Worm (Caenorhabditis elegans): ENCODE measurements around the gene clec-64.

The clec-64 gene

DNA sequence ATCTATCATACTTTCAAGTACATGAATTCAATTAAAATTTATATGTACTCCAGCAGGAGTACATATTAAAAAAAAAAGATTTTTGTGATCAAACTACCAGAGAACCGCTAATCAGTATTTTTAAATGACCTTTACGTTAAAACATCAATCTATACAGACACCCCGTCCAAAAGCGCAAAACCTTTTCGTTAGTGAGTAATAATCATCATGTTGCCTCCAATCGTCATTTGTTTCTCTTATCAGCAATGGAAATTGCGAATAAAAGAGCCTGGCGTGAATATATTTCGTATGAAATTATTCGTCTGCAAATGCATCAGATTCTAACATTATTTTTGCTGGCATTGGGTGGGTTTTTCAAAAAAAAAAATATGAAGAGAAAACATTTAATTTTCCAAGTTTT is 6.1 kb downstream of the clec-64 start, which contains the start of gene clec-66:
clec-66 (plus strand) TSS at position 225 of the 400 bp plus-strand sequence.
- TF ChIP-seq hlh-15 (tag; optimal IDR thresholded peaks at IDR 0.05) (no peak), ceh-24 (tag; optimal IDR thresholded peaks at IDR 0.05) (no peak), unc-3 (GFP tag; conservative IDR thresholded peaks at IDR 0.05) (no peak), unc-3 (tag; optimal IDR thresholded peaks at IDR 0.05) (no peak), unc-86 (tag; optimal IDR thresholded peaks at IDR 0.05) (no peak), ceh-30 (tag; optimal IDR thresholded peaks at IDR 0.05) (no peak), hlh-8 (tag; optimal IDR thresholded peaks at IDR 0.05) (no peak), unc-55 (GFP tag; optimal IDR thresholded peaks at IDR 0.05) (no peak), gmeb-2 (tag; optimal IDR thresholded peaks at IDR 0.05) (no peak), hlh-6 (tag; optimal IDR thresholded peaks at IDR 0.05) (no peak), tbx-2 (tag; optimal IDR thresholded peaks at IDR 0.05) (no peak), unc-42 (tag; optimal IDR thresholded peaks at IDR 0.05) (no peak)

DNA sequence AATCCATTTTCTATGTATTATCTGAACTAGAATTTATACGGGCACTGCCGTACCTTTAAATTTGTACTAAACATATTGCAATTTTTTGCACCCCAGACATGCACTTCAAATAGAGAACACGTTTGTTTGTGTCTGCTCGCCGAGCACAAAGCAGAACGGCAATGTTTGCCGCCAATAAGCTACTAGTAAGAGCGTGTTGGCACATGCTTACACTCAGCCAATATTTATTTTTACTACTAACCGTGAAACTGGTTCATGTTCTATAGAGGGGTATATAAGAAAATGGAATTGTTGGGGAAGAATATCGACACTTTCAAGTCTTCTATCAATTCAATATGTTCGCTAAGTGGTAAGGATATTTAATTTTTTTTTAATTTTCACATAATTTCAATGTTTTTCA is 9.0 kb downstream of the clec-64 start, which contains the start of gene nspb-11:
nspb-11 (plus strand) TSS at position 301 of the 400 bp plus-strand sequence.
- TF ChIP-seq fkh-10 (GFP tag; optimal IDR thresholded peaks at IDR 0.05): no peak
- TF ChIP-seq ceh-31 (tag; optimal IDR thresholded peaks at IDR 0.05): no peak
- TF ChIP-seq ref-2 (tag; optimal IDR thresholded peaks at IDR 0.05): no peak
- TF ChIP-seq pros-1 (tag; optimal IDR thresholded peaks at IDR 0.05): no peak

DNA sequence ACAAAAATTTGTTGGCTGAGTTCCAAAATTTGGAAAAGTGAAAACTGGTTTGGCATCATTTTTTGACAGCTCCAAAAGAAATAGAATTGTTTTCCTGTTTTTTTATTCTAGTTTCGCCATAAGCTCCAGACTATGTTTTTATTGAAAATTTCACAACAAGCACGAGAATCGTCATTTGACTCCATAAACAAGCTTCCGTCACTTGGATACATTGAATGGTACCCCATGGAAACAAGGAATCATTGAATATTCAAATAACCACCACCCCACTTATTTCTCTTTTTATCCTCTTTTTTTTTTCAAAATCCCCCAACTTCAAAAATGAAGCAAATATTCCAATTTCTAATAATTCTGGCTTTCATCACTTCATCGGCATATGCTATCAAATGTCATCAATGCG is 10.7 kb downstream of the clec-64 start, which contains the start of gene ddn-2:
ddn-2 (plus strand) TSS at position 301 of the 400 bp plus-strand sequence.
- TF ChIP-seq ttx-3 (tag; optimal IDR thresholded peaks at IDR 0.05) (no peak), hlh-30 (tag; optimal IDR thresholded peaks at IDR 0.05; ENCODE audit: insufficient read depth) (no peak), pros-1 (tag; optimal IDR thresholded peaks at IDR 0.05) (no peak), ama-1 (optimal IDR thresholded peaks at IDR 0.05) (no peak), ceh-14 (tag; optimal IDR thresholded peaks at IDR 0.05) (no peak)

DNA sequence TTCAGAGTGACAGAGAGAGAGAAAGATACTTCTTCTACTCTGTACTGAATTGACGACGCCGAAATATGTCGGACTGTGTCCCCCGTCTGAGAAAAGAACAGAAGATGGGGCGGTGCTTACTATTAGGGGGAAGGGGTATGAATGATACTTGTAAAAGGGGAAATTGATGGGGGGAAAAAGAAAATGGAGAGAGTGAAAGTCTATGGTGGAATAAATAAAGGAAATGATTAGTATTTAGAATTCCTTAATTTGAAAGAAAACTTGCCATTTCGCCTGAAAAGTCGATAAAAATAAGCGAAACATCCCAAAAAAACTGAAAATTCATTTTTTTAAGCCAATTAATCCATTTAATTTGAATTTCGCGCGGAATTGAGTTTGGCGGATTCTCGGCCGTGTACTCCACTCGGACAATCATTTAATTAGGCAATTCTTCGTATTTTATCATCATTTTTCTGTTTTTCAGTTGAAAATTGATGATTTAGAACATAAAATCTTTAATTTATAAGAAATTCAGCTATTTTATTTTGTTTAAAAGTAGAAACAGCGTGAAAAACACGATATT is 16.6 kb downstream of the clec-64 start, which contains the start of gene F35C5.12:
F35C5.12 (minus strand) TSS at position 51 of the 562 bp plus-strand sequence.
- no peak for TF ChIP-seq unc-42 (tag; optimal IDR thresholded peaks at IDR 0.05)
- no peak for TF ChIP-seq hlh-8 (tag; optimal IDR thresholded peaks at IDR 0.05)
- TF ChIP-seq ttx-3 (tag; optimal IDR thresholded peaks at IDR 0.05): no peak
- TF ChIP-seq nhr-232 (tag; optimal IDR thresholded peaks at IDR 0.05): no peak
- TF ChIP-seq lin-11 (tag; optimal IDR thresholded peaks at IDR 0.05): no peak
- TF ChIP-seq tbx-7 (tag; optimal IDR thresholded peaks at IDR 0.05): peak; percentile 2
- TF ChIP-seq C08G9.2 (tag; optimal IDR thresholded peaks at IDR 0.05): peak; percentile 44
- peak; percentile 34 for TF ChIP-seq ceh-31 (tag; optimal IDR thresholded peaks at IDR 0.05)

DNA sequence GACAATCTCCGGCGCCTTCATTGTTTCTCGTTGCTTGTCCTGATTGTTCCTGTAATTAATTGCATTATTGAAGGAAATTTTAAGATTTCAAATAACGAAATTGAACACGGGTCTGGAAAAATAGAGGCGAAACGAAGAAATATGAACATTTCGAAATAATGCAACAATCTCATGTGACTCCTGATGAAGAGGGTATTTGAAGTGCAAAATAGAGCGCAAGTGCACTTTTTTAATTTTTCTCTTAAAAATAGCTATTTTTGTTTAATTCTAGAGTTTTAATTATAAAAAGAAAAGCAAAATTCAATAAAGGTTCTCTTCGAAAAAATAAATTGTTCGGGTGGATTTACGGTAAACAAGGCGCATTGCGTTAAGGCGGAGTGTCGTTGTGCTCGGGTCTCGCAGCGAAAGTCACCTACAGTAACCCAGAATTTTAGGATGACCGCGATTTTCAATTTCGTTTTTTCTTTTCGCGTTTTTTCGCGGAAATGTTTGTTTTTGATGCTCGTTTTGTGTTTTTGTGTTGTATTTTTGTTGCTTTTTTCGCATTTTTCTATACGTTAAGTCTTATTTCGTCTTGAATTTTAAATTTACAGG is 21.0 kb downstream of the clec-64 start, which contains the start of the genes F58G1.2 and wago-4:
F58G1.2 (minus strand) TSS at position 51 of the 594 bp plus-strand sequence.
wago-4 (plus strand) TSS at position 592 of the 594 bp plus-strand sequence.
- no peak for TF ChIP-seq syd-9 (tag; optimal IDR thresholded peaks at IDR 0.05)
- TF ChIP-seq dmd-4 (tag; optimal IDR thresholded peaks at IDR 0.05; ENCODE audit: borderline replicate concordance): no peak
- no peak for TF ChIP-seq unc-3 (GFP tag; conservative IDR thresholded peaks at IDR 0.05)
- TF ChIP-seq unc-3 (tag; optimal IDR thresholded peaks at IDR 0.05): no peak
- no peak for TF ChIP-seq hlh-8 (tag; optimal IDR thresholded peaks at IDR 0.05)
- no peak for TF ChIP-seq pha-4 (tag; optimal IDR thresholded peaks at IDR 0.05)
- TF ChIP-seq tbx-7 (tag; optimal IDR thresholded peaks at IDR 0.05): no peak
- TF ChIP-seq ceh-22 (tag; optimal IDR thresholded peaks at IDR 0.05): no peak
- no peak for TF ChIP-seq madf-2 (tag; optimal IDR thresholded peaks at IDR 0.05)
- no peak for TF ChIP-seq ceh-14 (tag; optimal IDR thresholded peaks at IDR 0.05)

DNA sequence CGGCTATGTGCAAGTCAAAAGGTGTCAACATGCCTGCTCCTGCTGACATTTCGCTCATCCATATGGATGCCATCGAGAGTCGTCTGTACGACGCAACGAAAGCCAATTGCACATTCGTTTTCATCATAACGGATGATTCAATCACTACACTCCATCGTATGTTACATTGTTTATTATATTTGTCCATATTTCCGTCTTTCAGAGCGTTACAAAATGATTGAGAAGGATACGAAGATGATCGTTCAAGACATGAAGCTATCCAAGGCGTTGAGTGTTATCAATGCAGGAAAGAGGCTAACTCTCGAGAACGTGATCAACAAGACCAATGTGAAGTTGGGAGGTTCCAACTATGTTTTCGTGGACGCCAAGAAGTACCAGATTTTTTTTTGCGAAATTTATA is 23.4 kb downstream of the clec-64 start:
- TF ChIP-seq nhr-11 (tag; optimal IDR thresholded peaks at IDR 0.05) (no peak), unc-42 (tag; optimal IDR thresholded peaks at IDR 0.05) (no peak), pax-1 (tag; optimal IDR thresholded peaks at IDR 0.05) (no peak), ahr-1 (tag; optimal IDR thresholded peaks at IDR 0.05) (no peak), fkh-10 (GFP tag; optimal IDR thresholded peaks at IDR 0.05) (no peak), gmeb-2 (tag; optimal IDR thresholded peaks at IDR 0.05) (no peak), ref-2 (tag; optimal IDR thresholded peaks at IDR 0.05) (no peak), pag-3 (tag; optimal IDR thresholded peaks at IDR 0.05; ENCODE audit: borderline replicate concordance) (no peak), mec-3 (tag; optimal IDR thresholded peaks at IDR 0.05; ENCODE audit: borderline replicate concordance) (no peak), ceh-34 (tag; optimal IDR thresholded peaks at IDR 0.05) (no peak), C38D4.7 (GFP tag; optimal IDR thresholded peaks at IDR 0.05) (no peak), pat-9 (tag; optimal IDR thresholded peaks at IDR 0.05) (no peak), ztf-16 (tag; optimal IDR thresholded peaks at IDR 0.05) (no peak), rnt-1 (tag; optimal IDR thresholded peaks at IDR 0.05) (no peak), unc-3 (GFP tag; conservative IDR thresholded peaks at IDR 0.05) (no peak), unc-3 (tag; optimal IDR thresholded peaks at IDR 0.05) (no peak), fax-1 (tag; optimal IDR thresholded peaks at IDR 0.05) (no peak), ama-1 (optimal IDR thresholded peaks at IDR 0.05) (no peak), ceh-18 (tag; optimal IDR thresholded peaks at IDR 0.05) (no peak)

Measured in whole organism, late embryonic.